Worm (Caenorhabditis elegans): ENCODE results near the gene H28G03.2.
A peak's percentile ranks its signal among the peaks of the same experiment; 100 is the strongest.

H28G03.2 gene

ce11 chrX:5188977-5189376 is 16.6 kb upstream of the H28G03.2 start, which contains the start of gene zig-6 (continued):
- TF ChIP-seq duxl-1 (tag; optimal IDR thresholded peaks at IDR 0.05; ENCODE audit: poor library complexity): no peak

DNA sequence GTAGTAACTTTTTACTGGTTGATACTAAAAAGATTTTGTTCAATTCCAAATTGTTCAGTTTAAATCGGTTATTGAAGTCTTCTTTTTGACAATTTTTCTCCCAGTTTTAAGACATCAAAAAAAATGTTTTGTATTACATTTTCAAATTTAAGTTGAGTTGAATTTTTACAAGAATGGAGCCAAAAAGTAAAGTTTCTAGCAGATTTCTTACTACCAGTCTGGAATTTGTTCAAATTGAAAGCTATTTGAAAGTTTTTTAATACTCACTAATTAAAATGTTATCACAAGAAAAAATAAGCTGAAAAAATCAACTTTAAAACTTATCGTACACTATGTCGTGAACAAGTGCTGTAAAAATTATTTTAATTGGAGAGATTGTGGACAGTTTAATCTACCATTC is 15.5 kb upstream of the H28G03.2 start:
- peak; percentile 97 for TF ChIP-seq aha-1 (tag)
- no peak for TF ChIP-seq Y75B8A.6 (GFP tag; IDR thresholded peaks at IDR 0.05)

- peak in 1 of 2 experiments; percentile 11 for TF ChIP-seq unc-62 (GFP tag; optimal IDR thresholded peaks at IDR 0.05 in 1 of 2)
- no peak for TF ChIP-seq unc-62 (tag; optimal IDR thresholded peaks at IDR 0.05)
- TF ChIP-seq lsy-2 (tag; optimal IDR thresholded peaks at IDR 0.05): no peak
- TF ChIP-seq snpc-4 (tag; optimal IDR thresholded peaks at IDR 0.05): no peak
Measured at ce11 chrX:5193402-5193801, 12.2 kb upstream of the H28G03.2 start.

- TF ChIP-seq jun-1 (tag; optimal IDR thresholded peaks at IDR 0.05) (no peak), nhr-102 (tag; optimal IDR thresholded peaks at IDR 0.05) (no peak), R02D3.7 (tag; optimal IDR thresholded peaks at IDR 0.05) (no peak), hlh-30 (tag; optimal IDR thresholded peaks at IDR 0.05; ENCODE audit: insufficient read depth) (no peak), hlh-11 (tag; optimal IDR thresholded peaks at IDR 0.05) (peak; percentile 47), tra-1 (GFP tag; IDR thresholded peaks at IDR 0.05) (0 out of 2 replicates have a peak, but pooled peaks have one; percentile 6), zip-2 (tag; optimal IDR thresholded peaks at IDR 0.05) (no peak), vab-7 (GFP tag; IDR thresholded peaks at IDR 0.05) (no peak), nhr-42 (GFP tag; IDR thresholded peaks at IDR 0.05) (no peak), lin-15B (tag; optimal IDR thresholded peaks at IDR 0.05) (no peak), aha-1 (tag) (peak; percentile 74), dmd-8 (GFP tag; IDR thresholded peaks at IDR 0.05) (no peak), gei-8 (GFP tag; optimal IDR thresholded peaks at IDR 0.05) (no peak), lin-38 (GFP tag; IDR thresholded peaks at IDR 0.05) (no peak), arid-1 (GFP tag; conservative IDR thresholded peaks at IDR 0.05) (no peak), lin-39 (tag; optimal IDR thresholded peaks at IDR 0.05) (no peak), ceh-28 (tag; optimal IDR thresholded peaks at IDR 0.05) (no peak)
Measured at ce11 chrX:5195462-5196160, 9.9 kb upstream of the H28G03.2 start, which contains the start of gene pqn-62. pqn-62 (plus strand) TSS chrX:5196110.

DNA sequence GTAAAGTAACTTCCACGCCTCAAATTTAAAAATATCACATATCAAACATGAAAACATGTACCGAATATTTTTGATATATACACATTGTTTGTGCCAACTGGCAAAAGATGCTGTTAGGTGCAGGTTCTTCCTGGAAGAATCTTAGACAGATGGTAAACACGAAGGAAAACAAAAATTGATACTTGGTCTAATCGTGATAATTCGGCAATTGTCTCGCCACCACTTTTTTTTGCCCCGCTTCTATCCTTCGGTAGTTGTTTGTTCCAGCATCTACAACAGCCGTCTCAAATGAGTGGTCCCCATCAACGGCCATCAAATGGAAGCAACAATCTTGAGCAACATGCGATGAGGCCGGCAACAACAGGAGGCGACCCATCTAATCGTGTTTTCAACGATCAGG is 8.1 kb upstream of the H28G03.2 start:
- peak in 1 of 2 experiments; percentile 99 for TF ChIP-seq daf-16 (GFP tag; optimal IDR thresholded peaks at IDR 0.05)
- no peak for TF ChIP-seq daf-16 (tag; optimal IDR thresholded peaks at IDR 0.05)
- TF ChIP-seq R02D3.7 (tag; optimal IDR thresholded peaks at IDR 0.05): no peak
- peak; percentile 19 for TF ChIP-seq nhr-11 (tag; optimal IDR thresholded peaks at IDR 0.05)
- TF ChIP-seq F10B5.3 (tag; optimal IDR thresholded peaks at IDR 0.05): no peak
- no peak for TF ChIP-seq F49E8.2 (tag; optimal IDR thresholded peaks at IDR 0.05; ENCODE audit: borderline replicate concordance)
- TF ChIP-seq zip-11 (GFP tag; IDR thresholded peaks at IDR 0.05): no peak
- no peak for TF ChIP-seq daf-19 (GFP tag; conservative IDR thresholded peaks at IDR 0.05)
- TF ChIP-seq nhr-25 (tag; optimal IDR thresholded peaks at IDR 0.05; ENCODE audit: borderline replicate concordance, insufficient read depth): no peak
- TF ChIP-seq T20F7.1 (GFP tag; optimal IDR thresholded peaks at IDR 0.05): no peak
- TF ChIP-seq dve-1 (tag; optimal IDR thresholded peaks at IDR 0.05; ENCODE audit: insufficient read depth): no peak
- no peak for TF ChIP-seq ceh-62 (tag; optimal IDR thresholded peaks at IDR 0.05)
- TF ChIP-seq lsy-2 (tag; optimal IDR thresholded peaks at IDR 0.05): no peak
- peak; percentile 17 for TF ChIP-seq hlh-11 (tag; optimal IDR thresholded peaks at IDR 0.05)
- no peak for TF ChIP-seq ZK546.5 (tag; optimal IDR thresholded peaks at IDR 0.05)
- no peak for TF ChIP-seq spr-3 (GFP tag; optimal IDR thresholded peaks at IDR 0.05)

Measured in whole organism, L4 larva.